Worm (Caenorhabditis elegans) whole organism, midembryonic: ENCODE results near the gene ZK262.4.

Experiments
- T22C8.4 ChIP-seq: fragments of 200-800 bp; sonication (Bioruptor generic); IDR thresholded peaks from 2 replicates; pipeline ENCODE4 v1.3.6; 2022; ENCODE audit warnings: missing genetic modification characterization, missing compliant biosample characterization
- cog-1 ChIP-seq: sonication (generic microtip); optimal IDR thresholded peaks from 2 replicates; lab custom pipeline; 2016; ENCODE audit warnings: missing genetic modification characterization, missing compliant biosample characterization
- klf-2 ChIP-seq: fragments of 200-800 bp; sonication (Bioruptor generic); conservative IDR thresholded peaks from 2 replicates; pipeline ENCODE4 v1.3.6; 2022; ENCODE audit warnings: missing genetic modification reagents, missing genetic modification characterization, missing compliant biosample characterization

DNA sequence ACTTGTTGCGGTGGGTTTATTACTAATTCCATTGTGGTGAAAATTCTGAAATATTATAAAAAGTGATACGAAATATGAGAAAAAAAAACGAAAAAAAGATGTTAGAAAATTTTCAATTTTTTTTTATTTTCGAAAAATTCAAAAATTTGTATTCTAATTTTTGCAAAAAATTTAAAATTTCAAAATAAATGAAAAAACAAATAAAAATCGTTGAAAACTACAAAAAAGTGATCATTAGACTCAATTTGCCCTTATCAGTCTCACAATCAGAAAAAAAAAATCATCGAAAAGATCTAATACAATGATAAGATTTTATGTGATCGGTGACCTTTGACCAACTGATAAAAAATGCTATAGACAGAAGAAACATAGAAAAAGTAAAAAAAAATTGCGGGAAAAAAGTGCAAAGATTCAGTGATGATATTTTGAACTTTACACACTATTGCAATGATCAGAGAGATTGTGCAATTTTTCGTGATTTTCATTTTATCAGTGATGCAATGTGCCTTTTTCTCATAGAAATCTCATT lies 36.9 kb upstream of the ZK262.4 start, which contains the start of gene ZK228.3:
- no peak for TF ChIP-seq cog-1 (tag; lab: Kevin White, UChicago)
- no peak for TF ChIP-seq T22C8.4 (GFP tag; lab: Robert Waterston, UW)
- no peak for TF ChIP-seq klf-2 (GFP tag; lab: Robert Waterston, UW)
